Worm (Caenorhabditis elegans) whole organism, L4 larva: ENCODE data around the gene Y105C5A.1285.

Experiments used
- D1046.2 ChIP-seq: fragments of 200-800 bp; sonication (Bioruptor generic); IDR thresholded peaks from 2 replicates; pipeline ENCODE4 v1.3.6; 2022; ENCODE audit warnings: missing genetic modification characterization, missing compliant biosample characterization
- F49E8.2 ChIP-seq: sonication (generic microtip); optimal IDR thresholded peaks from 2 replicates; lab custom pipeline; 2016; ENCODE audit warnings: missing compliant biosample characterization, mild to moderate bottlenecking, missing genetic modification characterization, borderline replicate concordance
- T26A8.4 ChIP-seq: fragments of 200-800 bp; sonication (Bioruptor generic); IDR thresholded peaks from 2 replicates; pipeline ENCODE4 v1.3.6; 2022; ENCODE audit warnings: missing genetic modification characterization, missing compliant biosample characterization
- ZK546.5 ChIP-seq, 2 experiments: sonication (generic microtip); optimal IDR thresholded peaks; 2 replicates each; lab custom pipeline; 2017; ENCODE audit warnings: missing biosample characterization in 2 of 2, missing genetic modification characterization in 2 of 2
- attf-4 ChIP-seq: sonication (generic microtip); optimal IDR thresholded peaks from 3 replicates; lab custom pipeline; 2017; ENCODE audit warnings: missing biosample characterization, missing genetic modification characterization
- dpl-1 ChIP-seq: fragments of 150-350 bp; optimal IDR thresholded peaks from 2 replicates; lab custom pipeline; 2014; ENCODE audit warnings: missing biosample characterization, missing genetic modification reagents, missing genetic modification characterization
- mdl-1 ChIP-seq, 2 experiments: fragments of 150-350 bp in 1 of 2; sonication (generic microtip) in 1 of 2; optimal IDR thresholded peaks; 2 replicates each; lab custom pipeline; 2014 to 2017; ENCODE audit warnings: missing biosample characterization in 2 of 2, missing genetic modification characterization in 2 of 2
- mep-1 ChIP-seq: fragments of 150-350 bp; sonication (generic microtip); optimal IDR thresholded peaks from 3 replicates; lab custom pipeline; 2014; ENCODE audit warnings: missing biosample characterization, missing genetic modification characterization
- nhr-111 ChIP-seq: fragments of 200-800 bp; sonication (Bioruptor generic); optimal IDR thresholded peaks from 2 replicates; lab custom pipeline; 2018; ENCODE audit warnings: mild to moderate bottlenecking, missing genetic modification characterization, missing compliant biosample characterization
- nhr-237 ChIP-seq: sonication (generic microtip); optimal IDR thresholded peaks from 2 replicates; lab custom pipeline; 2017; ENCODE audit warnings: missing biosample characterization, missing genetic modification characterization
- pqm-1 ChIP-seq: sonication (generic microtip); optimal IDR thresholded peaks from 2 replicates; lab custom pipeline; 2017; ENCODE audit warnings: missing biosample characterization, missing genetic modification characterization
- snpc-1.2 ChIP-seq: fragments of 200-800 bp; sonication (Bioruptor generic); IDR thresholded peaks from 2 replicates; pipeline ENCODE4 v1.3.6; 2022; ENCODE audit warnings: missing genetic modification reagents, missing genetic modification characterization, missing compliant biosample characterization
- vab-7 ChIP-seq: fragments of 200-800 bp; sonication (Bioruptor generic); IDR thresholded peaks from 2 replicates; pipeline ENCODE4 v1.3.6; 2022; ENCODE audit warnings: missing genetic modification reagents, missing genetic modification characterization, missing compliant biosample characterization

DNA sequence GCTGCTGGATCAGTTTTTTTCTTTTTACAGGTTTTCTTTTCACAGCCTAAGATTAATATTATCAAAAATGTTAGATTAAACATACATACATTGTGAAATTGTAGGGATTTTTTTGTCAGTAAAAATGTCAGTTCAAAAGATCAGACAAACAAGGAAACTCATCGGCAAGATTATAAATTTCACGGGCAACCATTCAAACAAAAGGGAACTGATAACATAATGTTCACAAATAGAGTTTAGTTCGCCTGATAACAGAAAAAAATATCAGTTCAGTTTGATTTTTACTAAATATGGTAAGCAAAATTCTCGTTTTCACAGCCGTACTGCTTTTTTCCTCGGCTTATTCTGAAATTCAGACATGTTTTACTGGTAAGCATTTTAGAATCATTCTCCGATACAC lies 26.0 kb upstream of the Y105C5A.1285 start:
- TF ChIP-seq attf-4 (tag; lab: Kevin White, UChicago) (no peak), mdl-1 (tag; optimal IDR thresholded peaks at IDR 0.05; lab: Kevin White, UChicago) (no peak), mep-1 (tag; lab: Kevin White, UChicago) (no peak), nhr-237 (tag; lab: Kevin White, UChicago) (no peak), nhr-111 (no peak), snpc-1.2 (GFP tag; lab: Robert Waterston, UW) (no peak), dpl-1 (GFP tag; lab: Kevin White, UChicago) (no peak), ZK546.5 (tag; optimal IDR thresholded peaks at IDR 0.05; lab: Kevin White, UChicago) (no peak), F49E8.2 (no peak), T26A8.4 (no peak), pqm-1 (peak; percentile 88), D1046.2 (GFP tag; lab: Robert Waterston, UW) (no peak), vab-7 (GFP tag; lab: Robert Waterston, UW) (no peak)
